Fruit fly (Drosophila melanogaster) whole organism, prepupa: ENCODE data around the gene Snx21.

Experiments
- CG10669 ChIP-seq: fragments of 200-800 bp; sonication (Bioruptor generic); optimal IDR thresholded peaks from 3 replicates; lab custom pipeline; 2018; ENCODE audit warnings: missing biosample characterization, mild to moderate bottlenecking, missing genetic modification characterization, moderate library complexity
- CG11294 ChIP-seq: fragments of 200-800 bp; sonication (Bioruptor generic); IDR thresholded peaks from 2 replicates; pipeline ENCODE4 v1.3.6; 2022; ENCODE audit warnings: missing biosample characterization, missing genetic modification characterization
- CG11902 ChIP-seq: fragments of 200-800 bp; sonication (Bioruptor generic); optimal IDR thresholded peaks from 3 replicates; lab custom pipeline; 2016; ENCODE audit warnings: missing biosample characterization, missing genetic modification characterization
- CG15336 ChIP-seq: fragments of 200-800 bp; sonication (Bioruptor generic); IDR thresholded peaks from 2 replicates; pipeline ENCODE4 v1.3.6; 2022; ENCODE audit warnings: missing biosample characterization, missing genetic modification characterization
- CG1621 ChIP-seq: fragments of 200-800 bp; sonication (Bioruptor generic); optimal IDR thresholded peaks from 3 replicates; lab custom pipeline; 2018; ENCODE audit warnings: missing biosample characterization, mild to moderate bottlenecking, missing genetic modification characterization
- CG16779 ChIP-seq: fragments of 200-800 bp; sonication (Bioruptor generic); optimal IDR thresholded peaks from 3 replicates; lab custom pipeline; 2017; ENCODE audit warnings: missing biosample characterization, mild to moderate bottlenecking, missing genetic modification characterization
- CG31627 ChIP-seq: fragments of 200-800 bp; sonication (Bioruptor generic); optimal IDR thresholded peaks from 3 replicates; lab custom pipeline; 2016; ENCODE audit warnings: missing biosample characterization, missing genetic modification characterization
- CG32006 ChIP-seq: fragments of 200-800 bp; sonication (Bioruptor generic); optimal IDR thresholded peaks from 3 replicates; lab custom pipeline; 2017; ENCODE audit warnings: missing biosample characterization, mild to moderate bottlenecking, missing genetic modification characterization
- CG4318 ChIP-seq: fragments of 200-800 bp; sonication (Bioruptor generic); optimal IDR thresholded peaks from 3 replicates; lab custom pipeline; 2017; ENCODE audit warnings: missing biosample characterization, mild to moderate bottlenecking, missing genetic modification characterization
- CG6792 ChIP-seq: fragments of 200-800 bp; sonication (Bioruptor generic); optimal IDR thresholded peaks from 3 replicates; lab custom pipeline; 2016; ENCODE audit warnings: missing biosample characterization, missing genetic modification characterization
- CG6808 ChIP-seq: fragments of 200-800 bp; sonication (Bioruptor generic); optimal IDR thresholded peaks from 3 replicates; lab custom pipeline; 2017; ENCODE audit warnings: missing biosample characterization, missing genetic modification characterization, mild to moderate bottlenecking, moderate library complexity, missing genetic modification reagents
- CG6854 ChIP-seq: fragments of 200-800 bp; sonication (Bioruptor generic); optimal IDR thresholded peaks from 2 replicates; lab custom pipeline; 2017; ENCODE audit warnings: missing biosample characterization, mild to moderate bottlenecking, missing genetic modification characterization
- CG7368 ChIP-seq: fragments of 200-800 bp; sonication (Bioruptor generic); optimal IDR thresholded peaks from 3 replicates; lab custom pipeline; 2016; ENCODE audit warnings: missing biosample characterization, missing genetic modification characterization
- CG8119 ChIP-seq: fragments of 200-800 bp; sonication (Bioruptor generic); IDR thresholded peaks from 3 replicates; pipeline ENCODE4 v1.3.6; 2022; ENCODE audit warnings: missing biosample characterization, missing genetic modification characterization
- CG8319 ChIP-seq: fragments of 200-800 bp; sonication (Bioruptor generic); optimal IDR thresholded peaks from 3 replicates; lab custom pipeline; 2016; ENCODE audit warnings: missing biosample characterization, missing genetic modification characterization
- CG8632 ChIP-seq: fragments of 200-800 bp; sonication (Bioruptor generic); optimal IDR thresholded peaks from 3 replicates; lab custom pipeline; 2016; ENCODE audit warnings: missing biosample characterization, missing genetic modification characterization
- CG9139 ChIP-seq: fragments of 200-800 bp; sonication (Bioruptor generic); optimal IDR thresholded peaks from 3 replicates; lab custom pipeline; 2017; ENCODE audit warnings: missing biosample characterization, mild to moderate bottlenecking, missing genetic modification characterization
- Eip75B ChIP-seq: fragments of 200-800 bp; sonication (Bioruptor generic); optimal IDR thresholded peaks from 3 replicates; lab custom pipeline; 2016; ENCODE audit warnings: missing biosample characterization, missing genetic modification characterization
- Eip78C ChIP-seq: fragments of 200-800 bp; sonication (Bioruptor generic); peaks from one replicate; lab custom pipeline; 2016; ENCODE audit warnings: missing biosample characterization, missing genetic modification characterization
- Gug ChIP-seq: fragments of 200-800 bp; sonication (Bioruptor generic); IDR thresholded peaks from 2 replicates; pipeline ENCODE4 v1.3.6; 2022; ENCODE audit warnings: missing biosample characterization, missing genetic modification characterization
- Lpt ChIP-seq: fragments of 200-800 bp; sonication (Bioruptor generic); optimal IDR thresholded peaks from 3 replicates; lab custom pipeline; 2016; ENCODE audit warnings: missing biosample characterization, missing genetic modification characterization
- Met ChIP-seq: fragments of 200-800 bp; sonication (Bioruptor generic); optimal IDR thresholded peaks from 3 replicates; lab custom pipeline; 2016; ENCODE audit warnings: missing biosample characterization, missing genetic modification characterization
- Smox ChIP-seq: fragments of 200-800 bp; sonication (Bioruptor generic); optimal IDR thresholded peaks from 3 replicates; lab custom pipeline; 2016; ENCODE audit warnings: missing biosample characterization, missing genetic modification characterization
- Sox14 ChIP-seq: fragments of 200-800 bp; sonication (Bioruptor generic); optimal IDR thresholded peaks from 3 replicates; lab custom pipeline; 2016; ENCODE audit warnings: missing biosample characterization, missing genetic modification characterization
- achi ChIP-seq: fragments of 200-800 bp; sonication (Bioruptor generic); optimal IDR thresholded peaks from 3 replicates; lab custom pipeline; 2016; ENCODE audit warnings: missing biosample characterization, missing genetic modification characterization
- acj6 ChIP-seq: fragments of 200-800 bp; sonication (Bioruptor generic); optimal IDR thresholded peaks from 3 replicates; lab custom pipeline; 2016; ENCODE audit warnings: missing biosample characterization, missing genetic modification characterization
- dac ChIP-seq: fragments of 200-800 bp; sonication (Bioruptor generic); optimal IDR thresholded peaks from 2 replicates; lab custom pipeline; 2017; ENCODE audit warnings: missing biosample characterization, mild to moderate bottlenecking, missing genetic modification characterization
- eg ChIP-seq: fragments of 200-800 bp; sonication (Bioruptor generic); IDR thresholded peaks from 3 replicates; pipeline ENCODE4 v1.3.6; 2022; ENCODE audit warnings: missing biosample characterization, missing genetic modification characterization
- fd85E ChIP-seq: fragments of 200-800 bp; sonication (Bioruptor generic); optimal IDR thresholded peaks from 3 replicates; lab custom pipeline; 2016; ENCODE audit warnings: missing biosample characterization, missing genetic modification characterization
- net ChIP-seq: fragments of 200-800 bp; sonication (Bioruptor generic); optimal IDR thresholded peaks from 3 replicates; lab custom pipeline; 2016; ENCODE audit warnings: missing biosample characterization, missing genetic modification characterization
- salr ChIP-seq, 2 experiments: fragments of 200-800 bp; sonication (Bioruptor generic); optimal IDR thresholded peaks; 3 replicates each; lab custom pipeline; 2016 to 2018; ENCODE audit warnings: missing biosample characterization in 2 of 2, missing genetic modification characterization in 2 of 2, mild to moderate bottlenecking in 1 of 2
- spab ChIP-seq: fragments of 200-800 bp; sonication (Bioruptor generic); optimal IDR thresholded peaks from 2 replicates; lab custom pipeline; 2017; ENCODE audit warnings: missing biosample characterization, mild to moderate bottlenecking, missing genetic modification characterization, missing genetic modification reagents
- ss ChIP-seq, 2 experiments: fragments of 200-800 bp; sonication (Bioruptor generic); optimal IDR thresholded peaks; 2 replicates in 1 of 2; 3 replicates in 1 of 2; lab custom pipeline; 2017 to 2018; ENCODE audit warnings: mild to moderate bottlenecking in 2 of 2, missing biosample characterization in 2 of 2, missing genetic modification characterization in 2 of 2, moderate library complexity in 1 of 2
- svp ChIP-seq: fragments of 200-800 bp; sonication (Bioruptor generic); peaks from one replicate; lab custom pipeline; 2016; ENCODE audit warnings: missing biosample characterization, missing genetic modification characterization
- vri ChIP-seq: fragments of 200-800 bp; sonication (Bioruptor generic); optimal IDR thresholded peaks from 3 replicates; lab custom pipeline; 2016; ENCODE audit warnings: missing biosample characterization, mild to moderate bottlenecking, missing genetic modification characterization

Snx21 gene

DNA sequence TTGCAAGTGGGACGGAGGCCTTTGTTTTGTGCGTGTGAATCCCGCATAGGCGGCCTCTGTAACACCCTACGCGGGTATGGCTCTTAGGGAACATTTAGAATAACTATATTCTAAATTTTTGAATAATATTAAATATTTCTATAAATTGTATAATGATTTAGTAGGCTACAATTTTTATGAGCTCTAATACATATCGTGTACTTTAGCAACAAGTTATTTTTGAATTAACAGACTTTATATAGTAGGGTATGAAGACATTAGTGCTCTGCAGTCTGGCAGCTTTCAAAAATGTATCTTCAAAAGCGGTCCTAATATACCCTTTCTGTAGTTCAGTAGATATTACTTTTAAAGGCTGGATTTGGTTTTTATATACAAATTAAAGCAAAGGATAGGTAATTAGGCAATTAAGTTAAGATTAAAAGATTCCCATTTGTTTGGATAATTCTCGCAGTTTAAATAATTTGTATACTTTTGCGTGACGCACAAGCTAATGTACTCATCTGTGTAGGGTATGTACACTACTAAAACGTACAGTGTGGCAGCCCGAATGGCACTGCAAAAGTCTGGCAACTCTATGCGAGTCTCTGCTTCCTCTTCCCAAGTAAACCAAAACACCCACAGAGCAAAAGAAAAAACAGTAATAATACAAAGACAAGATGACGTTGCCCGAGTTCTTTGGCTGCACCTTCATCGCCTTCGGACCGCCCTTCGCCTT lies at the start of gene Snx21, which contains the start of gene aph-1 (continued):
- peak; percentile 88 to 89 for TF ChIP-seq ss (GFP tag; optimal IDR thresholded peaks at IDR 0.05; lab: Kevin White, UChicago)
- TF ChIP-seq CG4318 (GFP tag; lab: Kevin White, UChicago) = peak; percentile 84
- TF ChIP-seq CG11294 (GFP tag; lab: Robert Waterston, UW) = peak; percentile 81
- peak; percentile 90 for TF ChIP-seq achi
- TF ChIP-seq CG32006 (GFP tag; lab: Kevin White, UChicago) = peak; percentile 91
- peak; percentile 81 for TF ChIP-seq spab
- TF ChIP-seq CG6792 (GFP tag; lab: Kevin White, UChicago) = peak; percentile 81
- peak; percentile 90 for TF ChIP-seq CG8632 (GFP tag; lab: Kevin White, UChicago)
- TF ChIP-seq dac = peak; percentile 75
- TF ChIP-seq, all 60 proteins: peak for 59

DNA sequence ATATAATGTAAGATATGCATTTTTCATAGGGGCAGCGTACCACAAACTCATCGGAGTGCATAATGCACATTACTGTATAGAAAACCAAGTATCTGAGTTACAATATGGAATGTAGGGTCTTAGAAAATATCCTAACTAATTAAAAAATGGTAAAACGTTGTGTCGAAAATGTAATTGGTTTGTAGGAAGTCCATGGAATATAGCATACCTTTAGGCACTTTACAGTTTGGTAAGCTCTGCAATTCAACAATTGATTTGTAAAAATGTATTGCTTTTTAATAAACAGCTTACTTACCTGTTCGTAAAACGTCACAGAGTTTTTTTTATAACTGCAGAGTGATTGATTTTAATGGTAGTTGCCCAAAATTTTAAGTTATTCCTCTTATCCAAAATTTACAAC lies 46.7 kb upstream of the Snx21 start, which contains the start of gene CG2964:
Gene CG2964 (plus strand): TSS at position 301 of the 400 bp plus-strand sequence.
- TF ChIP-seq eg (GFP tag; lab: Robert Waterston, UW) (no peak), Eip78C (GFP tag; lab: Kevin White, UChicago) (no peak), CG15336 (no peak), Sox14 (GFP tag; lab: Kevin White, UChicago) (no peak)

- TF ChIP-seq CG7368 (GFP tag; lab: Kevin White, UChicago) (no peak), svp (GFP tag; lab: Kevin White, UChicago) (peak; percentile 96)
These were observed 45.4 kb upstream of the Snx21 start for dm6 chr2L:2810831-2811230.

DNA sequence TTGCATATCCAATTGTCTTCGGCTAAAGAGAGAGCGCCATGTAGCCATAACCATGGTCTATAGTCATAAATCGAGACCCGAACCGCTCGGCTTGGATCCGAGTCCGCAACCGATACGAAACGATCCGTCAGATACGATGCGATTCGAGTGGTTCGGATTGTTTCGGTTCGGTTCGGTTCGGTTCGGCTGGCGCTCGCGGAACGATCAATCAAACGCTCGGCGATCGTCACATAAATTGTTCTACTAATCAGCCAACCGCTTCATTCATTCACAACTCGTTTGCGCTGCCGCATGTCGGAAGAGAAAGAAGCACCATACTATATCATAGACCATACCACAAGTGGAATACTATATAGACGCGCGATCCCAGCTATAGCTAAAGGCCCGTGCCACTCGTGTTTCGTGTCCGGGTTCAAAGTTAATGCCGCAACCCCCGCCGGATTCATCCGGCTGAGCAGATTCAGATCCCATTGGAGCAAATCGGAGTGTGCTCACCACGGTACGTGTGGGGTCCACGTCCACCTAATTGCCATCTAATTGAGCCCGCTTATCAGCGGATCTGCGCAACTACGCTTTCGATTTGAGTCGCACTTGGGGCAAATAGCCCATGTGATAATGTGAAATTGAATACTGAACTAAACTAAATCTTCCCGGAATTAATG lies 42.7 kb upstream of the Snx21 start:
- TF ChIP-seq CG9139 (GFP tag; lab: Kevin White, UChicago) = peak; percentile 5
- peak; percentile 89 for TF ChIP-seq svp (GFP tag; lab: Kevin White, UChicago)
- TF ChIP-seq Smox (GFP tag; lab: Kevin White, UChicago) = no peak
- TF ChIP-seq CG6808 (GFP tag; lab: Kevin White, UChicago) = peak; percentile 27
- no peak for TF ChIP-seq Sox14 (GFP tag; lab: Kevin White, UChicago)
- TF ChIP-seq CG15336 = no peak
- peak; percentile 1 for TF ChIP-seq vri (GFP tag; lab: Kevin White, UChicago)
- TF ChIP-seq Gug = no peak
- no peak for TF ChIP-seq CG1621 (tag; lab: Kevin White, UChicago)
- 0 out of 3 replicates have a peak, but pooled peaks have one; percentile 32 for TF ChIP-seq CG8119 (GFP tag; lab: Robert Waterston, UW)
- TF ChIP-seq acj6 (GFP tag; lab: Kevin White, UChicago) = no peak
- TF ChIP-seq CG16779 (tag; lab: Kevin White, UChicago) = peak; percentile 11
- peak; percentile 3 for TF ChIP-seq Eip75B (GFP tag; lab: Kevin White, UChicago)
- TF ChIP-seq eg (GFP tag; lab: Robert Waterston, UW) = peak; percentile 28; the same call in 1 of the 3 replicates
- peak; percentile 25 for TF ChIP-seq Eip78C (GFP tag; lab: Kevin White, UChicago)
- TF ChIP-seq CG11902 (GFP tag; lab: Kevin White, UChicago) = no peak
- peak in 1 of 2 experiments; percentile 47 for TF ChIP-seq ss (GFP tag; optimal IDR thresholded peaks at IDR 0.05; lab: Kevin White, UChicago)

DNA sequence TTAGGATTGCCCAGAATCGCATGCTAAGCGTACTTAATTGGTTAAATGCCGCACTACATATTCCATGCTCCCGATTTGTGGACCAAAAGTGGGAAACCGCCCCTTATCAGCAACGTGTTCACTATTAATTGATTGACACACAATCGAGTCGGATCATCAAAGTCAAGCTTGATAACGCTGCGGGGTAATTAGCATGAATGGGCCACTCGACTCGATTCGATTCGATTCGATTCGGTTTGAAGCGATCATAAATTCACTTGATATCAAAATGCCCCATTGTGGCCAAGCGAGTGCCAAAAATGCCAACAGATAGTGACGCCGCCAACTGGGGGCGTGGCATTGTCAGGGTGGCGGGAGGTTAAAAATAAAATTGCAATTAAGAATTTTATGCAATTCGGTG lies 42.1 kb upstream of the Snx21 start:
- TF ChIP-seq Eip78C (GFP tag; lab: Kevin White, UChicago) (peak; percentile 17), CG31627 (GFP tag; lab: Kevin White, UChicago) (no peak), svp (GFP tag; lab: Kevin White, UChicago) (peak; percentile 87)

dm6 chr2L:2806190-2806763 lies 40.8 kb upstream of the Snx21 start:
- no peak for TF ChIP-seq eg (GFP tag; lab: Robert Waterston, UW)
- TF ChIP-seq CG8632 (GFP tag; lab: Kevin White, UChicago) = no peak
- TF ChIP-seq Eip75B (GFP tag; lab: Kevin White, UChicago) = peak; percentile 19
- peak; percentile 43 for TF ChIP-seq CG10669
- TF ChIP-seq salr (GFP tag; optimal IDR thresholded peaks at IDR 0.05; lab: Kevin White, UChicago) = no peak
- no peak for TF ChIP-seq fd85E (GFP tag; lab: Kevin White, UChicago)
- peak; percentile 69 for TF ChIP-seq Eip78C (GFP tag; lab: Kevin White, UChicago)
- peak; percentile 20 for TF ChIP-seq achi
- peak; percentile 21 for TF ChIP-seq Sox14 (GFP tag; lab: Kevin White, UChicago)
- TF ChIP-seq CG8319 (GFP tag; lab: Kevin White, UChicago) = peak; percentile 22
- TF ChIP-seq ss (GFP tag; optimal IDR thresholded peaks at IDR 0.05; lab: Kevin White, UChicago) = peak; percentile 90 to 91
- TF ChIP-seq CG9139 (GFP tag; lab: Kevin White, UChicago) = peak; percentile 87
- peak; percentile 72 for TF ChIP-seq net (GFP tag; lab: Kevin White, UChicago)
- peak; percentile 7 for TF ChIP-seq CG7368 (GFP tag; lab: Kevin White, UChicago)
- peak; percentile 35 for TF ChIP-seq Lpt (GFP tag; lab: Kevin White, UChicago)
- TF ChIP-seq acj6 (GFP tag; lab: Kevin White, UChicago) = peak; percentile 15
- TF ChIP-seq CG6854 (GFP tag; lab: Kevin White, UChicago) = peak; percentile 70
- peak; percentile 9 for TF ChIP-seq CG32006 (GFP tag; lab: Kevin White, UChicago)
- TF ChIP-seq CG6808 (GFP tag; lab: Kevin White, UChicago) = peak; percentile 82
- TF ChIP-seq svp (GFP tag; lab: Kevin White, UChicago) = peak; percentile 88
- TF ChIP-seq CG1621 (tag; lab: Kevin White, UChicago) = peak; percentile 71
- no peak for TF ChIP-seq Met
- TF ChIP-seq spab = peak; percentile 68
